Worm (Caenorhabditis elegans) whole organism, early embryonic: Measurements from ENCODE around the gene folr-1.

Source experiments
- F13C5.2 ChIP-seq: sonication (generic microtip); optimal IDR thresholded peaks from 2 replicates; lab custom pipeline; 2017; ENCODE audit warnings: mild to moderate bottlenecking, missing genetic modification characterization, inconsistent platforms, missing compliant biosample characterization
- ama-1 ChIP-seq: fragments of 150-350 bp; optimal IDR thresholded peaks from 2 replicates; lab custom pipeline; 2014
- ceh-36 ChIP-seq: sonication (generic microtip); optimal IDR thresholded peaks from 2 replicates; lab custom pipeline; 2016; ENCODE audit warnings: missing genetic modification characterization, inconsistent platforms, missing compliant biosample characterization
- ets-7 ChIP-seq: sonication (generic microtip); optimal IDR thresholded peaks from 2 replicates; lab custom pipeline; 2016; ENCODE audit warnings: missing genotype, missing genetic modification characterization, missing compliant biosample characterization
- flt-1 ChIP-seq: fragments of 200-800 bp; sonication (Bioruptor generic); IDR thresholded peaks from 2 replicates; pipeline ENCODE4 v1.3.6; 2022; ENCODE audit warnings: missing genetic modification characterization, missing compliant biosample characterization
- hnd-1 ChIP-seq: sonication (generic microtip); optimal IDR thresholded peaks from 2 replicates; lab custom pipeline; 2016; ENCODE audit warnings: missing genetic modification characterization, missing compliant biosample characterization
- pes-1 ChIP-seq: fragments of 200-800 bp; sonication (Bioruptor generic); IDR thresholded peaks from 2 replicates; pipeline ENCODE4 v1.3.6; 2022; ENCODE audit warnings: missing genetic modification reagents, missing genetic modification characterization, missing compliant biosample characterization
- scrt-1 ChIP-seq: fragments of 200-800 bp; sonication (Bioruptor generic); IDR thresholded peaks from 2 replicates; pipeline ENCODE4 v1.3.6; 2022; ENCODE audit warnings: missing genetic modification characterization, missing compliant biosample characterization
- tbx-37 ChIP-seq: fragments of 200-800 bp; sonication (Bioruptor generic); conservative IDR thresholded peaks from 2 replicates; pipeline ENCODE4 v1.3.6; 2022; ENCODE audit warnings: missing genetic modification reagents, missing genetic modification characterization, missing compliant biosample characterization
- tra-4 ChIP-seq: sonication (generic microtip); optimal IDR thresholded peaks from 2 replicates; lab custom pipeline; 2017; ENCODE audit warnings: missing genetic modification characterization, missing compliant biosample characterization

DNA sequence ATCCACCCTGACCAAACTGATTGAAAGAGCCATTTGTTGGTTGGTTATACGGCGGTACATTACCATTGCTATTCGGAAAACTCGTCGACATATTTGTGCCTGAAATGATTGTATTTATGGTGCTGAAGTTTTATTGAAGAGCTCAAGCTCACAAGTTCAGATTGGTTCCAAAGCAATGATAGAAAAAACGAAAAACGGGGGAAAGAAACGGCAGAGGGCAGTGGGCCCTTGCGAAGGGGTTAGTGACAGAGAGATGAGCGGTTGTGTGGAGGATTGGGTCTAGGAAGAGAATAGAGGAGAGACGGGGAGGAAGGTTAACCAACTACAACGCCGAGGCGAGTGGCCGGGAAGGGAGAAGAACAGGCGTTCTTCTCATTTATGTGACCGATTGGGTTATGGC lies 12.3 kb downstream of the folr-1 start, which contains the start of gene nra-3:
- TF ChIP-seq tra-4 (tag; lab: Kevin White, UChicago) (no peak), ceh-36 (no peak), ama-1 (lab: Kevin White, UChicago) (no peak), flt-1 (no peak), pes-1 (GFP tag; lab: Robert Waterston, UW) (no peak), F13C5.2 (tag; lab: Kevin White, UChicago) (no peak), tbx-37 (no peak), hnd-1 (no peak), ets-7 (tag; lab: Kevin White, UChicago) (no peak), scrt-1 (GFP tag; lab: Robert Waterston, UW) (no peak)
